Fruit fly (Drosophila melanogaster): ENCODE measurements around the gene frtz.

Gene frtz

dm6 chr2L:1715699-1716333, at the start of gene frtz:
TSS of gene frtz (minus strand) at chr2L:1715851.
- TF ChIP-seq CG8478 (optimal IDR thresholded peaks at IDR 0.05) (no peak), CTCF (optimal IDR thresholded peaks at IDR 0.05) (peak; percentile 81 to 84)

- TF ChIP-seq CG8478 (optimal IDR thresholded peaks at IDR 0.05) (no peak), CTCF (optimal IDR thresholded peaks at IDR 0.05) (no peak)
Observed at dm6 chr2L:1758853-1759252, 43.2 kb upstream of the frtz start, which contains the start of gene CG17650. TSS of gene CG17650 (minus strand) at chr2L:1759093.

dm6 chr2L:1756351-1756750, 40.7 kb upstream of the frtz start, which contains the start of gene Gr22f:
TSS of gene Gr22f (minus strand) at chr2L:1756451.
- TF ChIP-seq CG8478 (optimal IDR thresholded peaks at IDR 0.05): no peak
- TF ChIP-seq CTCF (optimal IDR thresholded peaks at IDR 0.05): no peak

DNA sequence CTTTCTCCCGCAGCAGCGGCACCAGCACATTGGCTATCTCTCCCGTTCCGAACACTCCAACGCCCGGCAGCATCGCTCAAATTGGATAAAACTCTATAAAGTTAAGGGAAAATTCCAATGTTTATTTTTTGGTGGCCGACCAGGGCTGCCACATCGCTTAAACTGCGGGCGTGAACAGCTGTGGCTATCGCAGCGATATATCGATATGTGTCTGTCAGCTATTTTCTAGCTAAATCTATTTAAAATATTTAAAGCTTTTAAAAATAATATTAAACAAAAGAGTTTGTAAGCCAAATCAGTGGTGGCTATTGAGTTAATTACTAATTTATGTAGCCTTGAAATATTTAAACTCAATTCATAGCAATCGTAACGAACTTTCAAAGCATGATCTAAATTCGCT, 36.3 kb upstream of the frtz start, which contains the start of the genes CG17712 and CG17648:
Gene CG17712 (minus strand): TSS at position 170 of the 400 bp plus-strand sequence.
Gene CG17648 (plus strand): TSS at position 356 of the 400 bp plus-strand sequence.
- TF ChIP-seq CTCF (optimal IDR thresholded peaks at IDR 0.05) (no peak), CG8478 (optimal IDR thresholded peaks at IDR 0.05) (no peak)

DNA sequence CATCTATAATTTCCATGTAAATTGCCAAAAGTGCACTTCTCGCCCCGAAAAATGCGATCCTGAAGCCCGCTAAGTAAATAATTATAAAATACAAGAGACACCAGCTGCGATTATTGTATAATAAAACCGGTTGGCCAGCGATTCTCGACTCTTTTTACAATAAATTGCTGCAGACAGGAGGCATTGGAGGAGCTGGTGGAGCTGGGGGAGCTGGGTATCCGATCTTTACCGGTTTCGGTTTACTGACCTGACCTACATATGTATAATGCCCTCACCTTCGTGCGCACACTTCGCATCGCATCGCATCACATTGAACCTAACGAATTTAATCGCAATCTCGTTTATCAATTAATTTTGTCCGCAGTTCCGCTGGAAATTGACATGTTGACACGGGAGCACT, 32.8 kb upstream of the frtz start:
- TF ChIP-seq CTCF (optimal IDR thresholded peaks at IDR 0.05): no peak
- no peak for TF ChIP-seq CG8478 (optimal IDR thresholded peaks at IDR 0.05)

DNA sequence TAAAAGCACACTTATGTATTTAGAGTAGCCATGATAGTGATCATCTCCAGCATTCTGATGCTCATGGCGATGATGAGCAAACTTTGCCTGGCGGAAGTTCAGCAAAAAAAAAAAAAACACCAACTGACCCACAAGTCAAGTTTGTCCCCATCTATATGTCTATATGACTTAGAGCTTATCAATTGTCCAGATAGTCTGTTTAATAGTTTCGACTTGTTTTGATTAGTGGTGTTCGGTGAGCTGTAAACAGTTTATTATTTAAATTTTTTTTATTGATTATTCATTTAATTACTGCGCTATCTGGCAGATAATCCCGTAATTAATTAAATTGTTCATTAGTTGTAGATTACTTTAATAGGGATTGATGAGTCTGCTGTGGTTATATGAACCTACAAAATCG, 28.1 kb upstream of the frtz start:
- TF ChIP-seq CG8478 (optimal IDR thresholded peaks at IDR 0.05) (no peak), CTCF (optimal IDR thresholded peaks at IDR 0.05) (no peak)

- no peak for TF ChIP-seq CTCF (optimal IDR thresholded peaks at IDR 0.05)
- no peak for TF ChIP-seq CG8478 (optimal IDR thresholded peaks at IDR 0.05)
Observed at dm6 chr2L:1740095-1740494, 24.4 kb upstream of the frtz start.

DNA sequence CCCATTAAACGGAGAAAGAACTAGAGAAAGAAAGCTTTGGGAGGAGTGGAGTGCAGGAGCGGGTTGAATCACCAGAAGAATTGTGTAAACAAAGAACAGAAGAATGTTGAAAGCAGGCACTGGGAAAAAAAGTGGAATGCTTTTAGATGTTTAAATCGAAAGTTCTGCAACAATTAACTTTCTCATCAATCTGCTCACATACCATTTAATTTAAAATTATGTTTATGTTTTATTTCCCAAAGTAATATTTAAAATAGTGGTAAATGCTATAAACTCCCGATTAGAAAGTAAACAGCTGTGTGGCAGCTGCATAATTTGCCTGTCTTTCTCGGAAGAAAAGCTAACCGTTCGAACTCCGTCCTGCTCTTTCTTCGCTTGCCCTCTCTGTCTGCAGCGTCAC, 22.4 kb upstream of the frtz start:
- TF ChIP-seq CG8478 (optimal IDR thresholded peaks at IDR 0.05) (no peak), CTCF (optimal IDR thresholded peaks at IDR 0.05) (no peak)

dm6 chr2L:1737057-1737581, 21.5 kb upstream of the frtz start:
- TF ChIP-seq CG8478 (optimal IDR thresholded peaks at IDR 0.05) (no peak), CTCF (optimal IDR thresholded peaks at IDR 0.05) (no peak)

DNA sequence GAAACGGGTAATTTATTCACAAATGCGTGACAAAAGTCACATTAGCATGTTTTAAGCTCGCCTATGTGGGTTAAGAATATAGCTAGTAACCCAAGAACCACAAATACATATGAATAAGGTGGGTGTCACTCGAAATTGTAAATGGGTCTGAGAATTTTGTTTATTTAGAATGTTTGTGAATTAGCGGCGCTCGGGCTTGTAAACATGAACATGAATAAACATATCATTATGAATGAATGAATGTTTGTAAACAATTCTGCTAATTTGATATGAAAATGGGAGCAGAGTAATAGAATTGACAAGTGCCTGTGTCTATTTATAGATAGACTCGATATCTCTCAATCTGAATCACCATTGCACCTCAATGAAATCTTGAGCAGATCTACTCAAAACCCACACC, 19.5 kb upstream of the frtz start:
- TF ChIP-seq CTCF (optimal IDR thresholded peaks at IDR 0.05): no peak
- no peak for TF ChIP-seq CG8478 (optimal IDR thresholded peaks at IDR 0.05)

DNA sequence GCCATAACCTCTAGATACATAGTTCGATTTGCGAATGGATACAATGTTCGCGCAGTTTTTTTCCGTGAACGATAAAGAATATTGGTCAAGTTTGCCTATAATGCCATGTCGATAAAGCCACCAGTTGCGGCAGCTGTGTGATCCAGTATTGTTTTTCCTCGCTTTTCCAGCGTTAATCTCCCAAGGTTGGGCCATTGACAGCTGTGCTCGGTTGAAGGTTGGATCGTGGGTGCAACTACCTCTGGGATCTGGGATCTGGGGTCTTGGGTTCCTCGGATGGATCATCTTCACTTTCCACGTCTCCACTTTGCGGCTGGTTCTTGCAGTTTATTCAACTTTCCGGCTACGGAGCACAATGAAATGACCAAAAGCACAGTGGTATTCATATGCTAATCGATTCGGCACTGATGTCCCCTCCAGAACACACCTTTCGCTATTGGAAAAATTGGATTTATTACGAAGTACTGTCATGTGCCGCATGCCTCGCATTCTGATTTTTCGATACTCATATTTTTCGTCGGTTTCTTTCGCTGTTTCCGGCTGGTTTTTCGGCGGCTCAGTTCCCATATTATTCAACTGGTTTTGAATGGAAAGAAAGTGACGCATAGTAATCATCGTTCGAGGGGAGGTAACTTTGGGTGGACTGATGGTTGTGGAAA, 17.6 kb upstream of the frtz start:
- no peak for TF ChIP-seq CG8478 (optimal IDR thresholded peaks at IDR 0.05)
- TF ChIP-seq CTCF (optimal IDR thresholded peaks at IDR 0.05): no peak

dm6 chr2L:1732189-1732588, 16.5 kb upstream of the frtz start, which contains the start of the genes CG17652 and CG17646:
TSS of gene CG17652 (minus strand) at chr2L:1732356.
TSS of gene CG17646 (plus strand) at chr2L:1732524.
- TF ChIP-seq CTCF (optimal IDR thresholded peaks at IDR 0.05): no peak
- TF ChIP-seq CG8478 (optimal IDR thresholded peaks at IDR 0.05): no peak

DNA sequence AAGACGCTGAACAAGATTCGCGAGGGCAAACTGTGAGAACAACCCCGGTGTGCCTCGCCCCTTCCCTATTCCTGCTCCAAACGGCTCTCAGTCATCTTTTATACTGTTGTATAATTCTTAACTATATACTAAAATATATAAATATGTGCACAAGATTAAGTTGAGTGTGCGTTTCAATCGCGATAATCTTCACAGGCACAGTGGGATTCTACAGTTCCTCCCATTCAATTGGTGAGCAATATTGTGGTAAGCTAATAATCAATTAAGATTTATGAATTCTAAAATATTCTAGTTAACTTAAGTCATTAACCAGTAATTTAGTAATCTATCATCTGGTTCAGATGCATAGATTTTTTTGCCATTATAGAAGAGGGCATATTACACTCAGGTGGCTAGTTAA, 15.3 kb upstream of the frtz start:
- TF ChIP-seq CTCF (optimal IDR thresholded peaks at IDR 0.05): no peak

- no peak for TF ChIP-seq CG8478 (optimal IDR thresholded peaks at IDR 0.05)
- no peak for TF ChIP-seq CTCF (optimal IDR thresholded peaks at IDR 0.05)
Observed at dm6 chr2L:1729607-1730011, 14.0 kb upstream of the frtz start, which contains the start of the genes Eno and CG31937. TSS of gene Eno (minus strand) at chr2L:1729636. TSS of gene CG31937 (plus strand) at chr2L:1729887.

dm6 chr2L:1728620-1728944, 12.9 kb upstream of the frtz start, which contains the start of gene Rrp40:
TSS of gene Rrp40 (plus strand) at chr2L:1728732.
- TF ChIP-seq CTCF (optimal IDR thresholded peaks at IDR 0.05) (no peak), CG8478 (optimal IDR thresholded peaks at IDR 0.05) (no peak)

Data from S2 (cell line).